Worm (Caenorhabditis elegans) whole organism, L4 larva: ENCODE measurements around the gene F49C12.15.
A peak's percentile ranks its signal among the peaks of the same experiment; 100 is the strongest.

ENCODE experiments used
- F37D6.2 ChIP-seq: sonication (generic microtip); optimal IDR thresholded peaks from 2 replicates; lab custom pipeline; 2016; ENCODE audit warnings: mild to moderate bottlenecking, missing genetic modification characterization, missing compliant biosample characterization
- F49E8.2 ChIP-seq: sonication (generic microtip); optimal IDR thresholded peaks from 2 replicates; lab custom pipeline; 2016; ENCODE audit warnings: missing compliant biosample characterization, mild to moderate bottlenecking, missing genetic modification characterization, borderline replicate concordance
- T20F7.1 ChIP-seq: fragments of 200-800 bp; sonication (Bioruptor generic); optimal IDR thresholded peaks from 2 replicates; lab custom pipeline; 2018; ENCODE audit warnings: mild to moderate bottlenecking, missing genetic modification characterization, missing compliant biosample characterization
- T26A8.4 ChIP-seq: fragments of 200-800 bp; sonication (Bioruptor generic); IDR thresholded peaks from 2 replicates; pipeline ENCODE4 v1.3.6; 2022; ENCODE audit warnings: missing genetic modification characterization, missing compliant biosample characterization
- ama-1 ChIP-seq: fragments of 150-350 bp; optimal IDR thresholded peaks from 2 replicates; lab custom pipeline; 2014; ENCODE audit warnings: inconsistent platforms, mixed read lengths
- arid-1 ChIP-seq: fragments of 200-800 bp; sonication (Bioruptor generic); conservative IDR thresholded peaks from 2 replicates; pipeline ENCODE4 v1.3.6; 2022; ENCODE audit warnings: missing genetic modification reagents, missing genetic modification characterization, missing compliant biosample characterization
- ceh-28 ChIP-seq: fragments of 150-350 bp; optimal IDR thresholded peaks from 2 replicates; lab custom pipeline; 2014; ENCODE audit warnings: missing biosample characterization, missing genetic modification reagents, missing genetic modification characterization
- ceh-82 ChIP-seq: sonication (generic microtip); optimal IDR thresholded peaks from 2 replicates; lab custom pipeline; 2017; ENCODE audit warnings: missing biosample characterization, missing genetic modification characterization
- ctbp-1 ChIP-seq: fragments of 200-800 bp; sonication (Bioruptor generic); IDR thresholded peaks from 2 replicates; pipeline ENCODE4 v1.3.6; 2022; ENCODE audit warnings: missing genetic modification reagents, missing genetic modification characterization, missing compliant biosample characterization
- daf-16 ChIP-seq, 3 experiments: sonication (generic microtip); optimal IDR thresholded peaks; 2 replicates each; lab custom pipeline; 2016 to 2017; ENCODE audit warnings: missing genetic modification characterization in 3 of 3, missing genetic modification reagents in 3 of 3, mild to moderate bottlenecking in 2 of 3, missing compliant biosample characterization in 2 of 3, missing biosample characterization in 1 of 3, moderate library complexity in 1 of 3
- dmd-6 ChIP-seq: fragments of 200-800 bp; sonication (Bioruptor generic); IDR thresholded peaks from 2 replicates; pipeline ENCODE4 v1.3.6; 2022; ENCODE audit warnings: missing genetic modification reagents, missing genetic modification characterization, missing compliant biosample characterization
- dpl-1 ChIP-seq: fragments of 150-350 bp; optimal IDR thresholded peaks from 2 replicates; lab custom pipeline; 2014; ENCODE audit warnings: missing biosample characterization, missing genetic modification reagents, missing genetic modification characterization
- duxl-1 ChIP-seq: sonication (generic microtip); optimal IDR thresholded peaks from 2 replicates; lab custom pipeline; 2016; ENCODE audit warnings: mild to moderate bottlenecking, missing genetic modification characterization, moderate library complexity, missing compliant biosample characterization; ENCODE audit not compliant: poor library complexity
- dve-1 ChIP-seq: sonication (generic microtip); optimal IDR thresholded peaks from 2 replicates; lab custom pipeline; 2017; ENCODE audit warnings: antibody characterized with exemption, mild to moderate bottlenecking, missing genetic modification characterization, missing compliant biosample characterization; ENCODE audit not compliant: insufficient read depth
- gei-8 ChIP-seq: fragments of 200-800 bp; sonication (Bioruptor generic); optimal IDR thresholded peaks from 2 replicates; lab custom pipeline; 2018; ENCODE audit warnings: mild to moderate bottlenecking, missing genetic modification characterization, missing compliant biosample characterization
- hlh-11 ChIP-seq: fragments of 200-800 bp; sonication (Bioruptor generic); optimal IDR thresholded peaks from 2 replicates; lab custom pipeline; 2018; ENCODE audit warnings: mild to moderate bottlenecking, missing genetic modification characterization, missing compliant biosample characterization
- hlh-30 ChIP-seq: sonication (generic microtip); optimal IDR thresholded peaks from 2 replicates; lab custom pipeline; 2017; ENCODE audit warnings: antibody characterized with exemption, mild to moderate bottlenecking, missing genetic modification characterization, missing compliant biosample characterization; ENCODE audit not compliant: insufficient read depth
- hmg-1.1 ChIP-seq: fragments of 200-800 bp; sonication (Bioruptor generic); IDR thresholded peaks from 2 replicates; pipeline ENCODE4 v1.3.6; 2022; ENCODE audit warnings: missing genetic modification reagents, missing genetic modification characterization, missing compliant biosample characterization
- lin-38 ChIP-seq: fragments of 200-800 bp; sonication (Bioruptor generic); IDR thresholded peaks from 2 replicates; pipeline ENCODE4 v1.3.6; 2022; ENCODE audit warnings: missing genetic modification reagents, missing genetic modification characterization, missing compliant biosample characterization
- lin-39 ChIP-seq: fragments of 150-350 bp; optimal IDR thresholded peaks from 2 replicates; lab custom pipeline; 2014; ENCODE audit warnings: missing biosample characterization, missing genetic modification reagents, missing genetic modification characterization
- lir-3 ChIP-seq: sonication (generic microtip); optimal IDR thresholded peaks from 2 replicates; lab custom pipeline; 2016; ENCODE audit warnings: mild to moderate bottlenecking, missing genetic modification characterization, missing compliant biosample characterization
- lsy-2 ChIP-seq, 2 experiments: fragments of 150-350 bp in 1 of 2; sonication (generic microtip) in 1 of 2; optimal IDR thresholded peaks; 2 replicates each; lab custom pipeline; 2014 to 2017; ENCODE audit warnings: missing biosample characterization in 2 of 2, missing genetic modification characterization in 2 of 2
- mep-1 ChIP-seq: fragments of 150-350 bp; sonication (generic microtip); optimal IDR thresholded peaks from 3 replicates; lab custom pipeline; 2014; ENCODE audit warnings: missing biosample characterization, missing genetic modification characterization
- nhr-102 ChIP-seq: sonication (generic microtip); optimal IDR thresholded peaks from 2 replicates; lab custom pipeline; 2016; ENCODE audit warnings: mild to moderate bottlenecking, missing genetic modification characterization, moderate library complexity, missing compliant biosample characterization
- nhr-28 ChIP-seq: fragments of 150-350 bp; optimal IDR thresholded peaks from 2 replicates; lab custom pipeline; 2014; ENCODE audit warnings: missing biosample characterization, missing genetic modification characterization
- nhr-41 ChIP-seq: fragments of 200-800 bp; sonication (Bioruptor generic); IDR thresholded peaks from 2 replicates; pipeline ENCODE4 v1.3.6; 2022; ENCODE audit warnings: missing genetic modification reagents, missing genetic modification characterization, missing compliant biosample characterization
- nhr-42 ChIP-seq: fragments of 200-800 bp; sonication (Bioruptor generic); IDR thresholded peaks from 2 replicates; pipeline ENCODE4 v1.3.6; 2022; ENCODE audit warnings: missing genetic modification characterization, missing compliant biosample characterization
- nhr-48 ChIP-seq: sonication (generic microtip); optimal IDR thresholded peaks from 2 replicates; lab custom pipeline; 2016; ENCODE audit warnings: mild to moderate bottlenecking, missing genetic modification characterization, missing compliant biosample characterization
- nhr-6 ChIP-seq: fragments of 150-350 bp; optimal IDR thresholded peaks from 2 replicates; lab custom pipeline; 2014; ENCODE audit warnings: missing biosample characterization, missing genetic modification characterization
- nhr-76 ChIP-seq: fragments of 150-350 bp; optimal IDR thresholded peaks from 2 replicates; lab custom pipeline; 2014; ENCODE audit warnings: missing biosample characterization, missing genetic modification characterization
- nhr-77 ChIP-seq: fragments of 150-350 bp; optimal IDR thresholded peaks from 2 replicates; lab custom pipeline; 2014; ENCODE audit warnings: missing biosample characterization, missing genetic modification characterization
- php-3 ChIP-seq: fragments of 200-800 bp; sonication (Bioruptor generic); IDR thresholded peaks from 2 replicates; pipeline ENCODE4 v1.3.6; 2022; ENCODE audit warnings: missing genetic modification reagents, missing genetic modification characterization, missing compliant biosample characterization
- pqm-1 ChIP-seq: sonication (generic microtip); optimal IDR thresholded peaks from 2 replicates; lab custom pipeline; 2017; ENCODE audit warnings: missing biosample characterization, missing genetic modification characterization
- unc-130 ChIP-seq: sonication (generic microtip); optimal IDR thresholded peaks from 2 replicates; lab custom pipeline; 2016; ENCODE audit warnings: missing genetic modification reagents, missing genetic modification characterization, missing compliant biosample characterization
- unc-62 ChIP-seq, 3 experiments: fragments of 150-350 bp in 1 of 3; sonication (generic microtip); optimal IDR thresholded peaks in 2 of 3; peaks in 1 of 3; 1 replicate in 1 of 3; 2 replicates in 2 of 3; lab custom pipeline; 2014 to 2017; ENCODE audit warnings: missing biosample characterization in 3 of 3, missing genetic modification characterization in 3 of 3, missing genetic modification reagents in 3 of 3, missing genotype in 1 of 3
- zip-2 ChIP-seq: fragments of 150-350 bp; optimal IDR thresholded peaks from 2 replicates; lab custom pipeline; 2014; ENCODE audit warnings: missing biosample characterization, missing genetic modification characterization
- ztf-11 ChIP-seq: fragments of 150-350 bp; optimal IDR thresholded peaks from 2 replicates; lab custom pipeline; 2014; ENCODE audit warnings: missing biosample characterization, missing genetic modification characterization

The F49C12.15 gene

ce11 chrIV:9321039-9321851 is 3.0 kb upstream of the F49C12.15 start, which contains the start of the genes F49C12.12 and vha-17:
Gene F49C12.12, minus strand, starts transcription at chrIV:9321089.
Gene vha-17, plus strand, starts transcription at chrIV:9321801.
- TF ChIP-seq nhr-77, result peak; percentile 74
- TF ChIP-seq pqm-1 (tag; lab: Kevin White, UChicago), result peak; percentile 33
- TF ChIP-seq nhr-6 (tag; lab: Kevin White, UChicago), result no peak
- TF ChIP-seq ceh-28, result peak; percentile 6
- TF ChIP-seq lir-3 (tag; lab: Kevin White, UChicago), result no peak
- no peak for TF ChIP-seq ceh-82
- TF ChIP-seq nhr-28 (tag; lab: Kevin White, UChicago), result peak; percentile 19
- TF ChIP-seq T20F7.1 (GFP tag; lab: Kevin White, UChicago), result peak; percentile 70
- no peak for TF ChIP-seq nhr-76 (tag; lab: Kevin White, UChicago)
- TF ChIP-seq daf-16 (GFP tag; optimal IDR thresholded peaks at IDR 0.05; lab: Kevin White, UChicago), result no peak
- peak; percentile 55 for TF ChIP-seq daf-16 (tag; optimal IDR thresholded peaks at IDR 0.05; lab: Kevin White, UChicago)
- peak; percentile 79 for TF ChIP-seq hlh-11 (tag; lab: Kevin White, UChicago)
- no peak for TF ChIP-seq nhr-41
- TF ChIP-seq ztf-11, result no peak
- TF ChIP-seq dmd-6, result peak; percentile 51
- TF ChIP-seq nhr-48 (tag; lab: Kevin White, UChicago), result no peak
- TF ChIP-seq hmg-1.1, result no peak
- no peak for TF ChIP-seq arid-1
- TF ChIP-seq dve-1, result peak; percentile 42
- TF ChIP-seq lsy-2 (tag; optimal IDR thresholded peaks at IDR 0.05; lab: Kevin White, UChicago), result peak in 1 of 2 experiments; percentile 56
- no peak for TF ChIP-seq lin-39 (tag; lab: Kevin White, UChicago)
- TF ChIP-seq hlh-30 (tag; lab: Kevin White, UChicago), result peak; percentile 66
- TF ChIP-seq zip-2 (tag; lab: Kevin White, UChicago), result no peak
- TF ChIP-seq lin-38 (GFP tag; lab: Robert Waterston, UW), result peak; percentile 26; the same call in 1 of the 2 replicates
- TF ChIP-seq dpl-1, result peak; percentile 7
- no peak for TF ChIP-seq php-3
- TF ChIP-seq mep-1 (tag; lab: Kevin White, UChicago), result peak; percentile 43

ce11 chrIV:9322489-9322888 is 1.8 kb upstream of the F49C12.15 start:
- 0 out of 2 replicates have a peak, but pooled peaks have one; percentile 12 for TF ChIP-seq nhr-42 (GFP tag; lab: Robert Waterston, UW)
- no peak for TF ChIP-seq unc-130
- TF ChIP-seq gei-8 (GFP tag; lab: Kevin White, UChicago), result peak; percentile 6
- peak; percentile 41 for TF ChIP-seq duxl-1 (tag; lab: Kevin White, UChicago)
- no peak for TF ChIP-seq ctbp-1 (GFP tag; lab: Robert Waterston, UW)
- peak; percentile 0 for TF ChIP-seq dve-1
- TF ChIP-seq ama-1, result peak; percentile 6
- TF ChIP-seq php-3, result 0 out of 2 replicates have a peak, but pooled peaks have one; percentile 7
- no peak for TF ChIP-seq nhr-76 (tag; lab: Kevin White, UChicago)
- TF ChIP-seq T20F7.1 (GFP tag; lab: Kevin White, UChicago), result peak; percentile 37
- 0 out of 2 replicates have a peak, but pooled peaks have one; percentile 26 for TF ChIP-seq lin-38 (GFP tag; lab: Robert Waterston, UW)
- 0 out of 2 replicates have a peak, but pooled peaks have one; percentile 10 for TF ChIP-seq arid-1
- no peak for TF ChIP-seq F37D6.2 (tag; lab: Kevin White, UChicago)
- TF ChIP-seq T26A8.4, result peak; percentile 54; the same call in 1 of the 2 replicates
- TF ChIP-seq nhr-102 (tag; lab: Kevin White, UChicago), result peak; percentile 25
- TF ChIP-seq F49E8.2 (tag; lab: Kevin White, UChicago), result no peak

DNA sequence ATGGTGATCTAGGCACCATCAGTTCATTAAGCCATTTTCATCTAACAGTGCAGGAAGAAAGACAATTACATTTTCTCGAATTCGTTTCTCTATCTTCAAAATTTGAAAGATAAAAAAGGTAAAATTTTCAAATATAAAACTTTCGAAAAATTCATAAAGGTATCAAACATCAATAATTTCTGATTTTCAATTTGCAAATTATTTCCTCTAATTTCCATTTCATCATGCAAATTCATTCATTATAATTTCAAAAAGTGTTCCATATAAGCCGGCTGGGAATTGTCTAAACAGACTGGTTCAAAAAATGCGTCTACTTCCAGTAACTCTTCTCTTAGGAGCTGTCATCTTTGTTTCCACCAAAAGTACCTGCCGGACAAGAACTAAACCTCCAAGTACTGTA is 3.5 kb downstream of the F49C12.15 start, which contains the start of gene clec-183:
Gene clec-183 (plus strand): TSS at position 301 of the 400 bp plus-strand sequence.
- TF ChIP-seq unc-62 (GFP tag; optimal IDR thresholded peaks at IDR 0.05 in 1 of 2; lab: Kevin White, UChicago) (no peak), unc-62 (tag; optimal IDR thresholded peaks at IDR 0.05; lab: Kevin White, UChicago) (no peak)
